Worm (Caenorhabditis elegans): ENCODE data around the gene pax-1.

pax-1 gene

DNA sequence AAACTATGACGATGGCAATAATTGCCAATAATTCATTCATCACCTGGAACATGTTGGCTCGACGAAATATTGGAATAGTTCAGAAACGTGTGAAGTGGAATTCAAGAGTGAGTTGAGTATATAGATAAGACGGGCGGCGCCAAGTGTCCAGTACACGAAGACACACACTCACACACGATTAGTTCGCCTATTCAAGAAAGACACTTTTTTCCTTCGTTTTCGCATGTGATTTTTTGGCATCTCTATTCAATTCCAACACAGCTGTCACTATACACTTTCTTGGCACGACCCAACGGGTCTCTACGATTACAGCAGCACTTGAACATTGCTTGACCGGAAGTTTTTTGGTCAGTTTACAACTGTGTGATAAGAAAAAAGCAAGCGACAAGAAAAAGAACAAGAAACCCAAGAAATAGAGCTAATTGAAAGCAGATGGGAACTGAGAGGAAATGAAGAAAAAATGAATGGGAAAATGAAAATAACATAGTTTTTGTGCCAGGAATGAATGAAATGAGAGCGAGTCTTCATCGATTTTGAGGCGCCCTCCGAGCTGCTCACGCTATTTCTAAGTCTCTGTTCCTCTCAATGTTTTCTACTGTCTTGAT lies 7.0 kb upstream of the pax-1 start, which contains the start of gene K07C11.8 (continued):
- TF ChIP-seq nfyb-1 (GFP tag; IDR thresholded peaks at IDR 0.05) (no peak), aptf-2 (GFP tag; conservative IDR thresholded peaks at IDR 0.05) (no peak), die-1 (tag; optimal IDR thresholded peaks at IDR 0.05) (no peak), ekl-4 (GFP tag; IDR thresholded peaks at IDR 0.05) (no peak), Y56A3A.18 (GFP tag; IDR thresholded peaks at IDR 0.05) (no peak), nhr-80 (tag; optimal IDR thresholded peaks at IDR 0.05) (peak; percentile 92), Y95B8A.8 (GFP tag; IDR thresholded peaks at IDR 0.05) (no peak), K11D2.4 (GFP tag; IDR thresholded peaks at IDR 0.05) (no peak), lir-1 (GFP tag; conservative IDR thresholded peaks at IDR 0.05) (no peak), mxl-1 (tag; optimal IDR thresholded peaks at IDR 0.05) (no peak), cebp-2 (GFP tag; IDR thresholded peaks at IDR 0.05) (no peak), ama-1 (optimal IDR thresholded peaks at IDR 0.05) (no peak), ama-1 (GFP tag; optimal IDR thresholded peaks at IDR 0.05) (no peak), unc-62 (GFP tag; optimal IDR thresholded peaks at IDR 0.05) (no peak), atf-7 (tag; optimal IDR thresholded peaks at IDR 0.05) (peak; percentile 49), madf-10 (tag; optimal IDR thresholded peaks at IDR 0.05) (no peak), let-607 (tag; optimal IDR thresholded peaks at IDR 0.05) (peak; percentile 13 to 74), Y79H2A.3 (GFP tag; conservative IDR thresholded peaks at IDR 0.05) (no peak), let-526 (GFP tag; IDR thresholded peaks at IDR 0.05) (no peak)

DNA sequence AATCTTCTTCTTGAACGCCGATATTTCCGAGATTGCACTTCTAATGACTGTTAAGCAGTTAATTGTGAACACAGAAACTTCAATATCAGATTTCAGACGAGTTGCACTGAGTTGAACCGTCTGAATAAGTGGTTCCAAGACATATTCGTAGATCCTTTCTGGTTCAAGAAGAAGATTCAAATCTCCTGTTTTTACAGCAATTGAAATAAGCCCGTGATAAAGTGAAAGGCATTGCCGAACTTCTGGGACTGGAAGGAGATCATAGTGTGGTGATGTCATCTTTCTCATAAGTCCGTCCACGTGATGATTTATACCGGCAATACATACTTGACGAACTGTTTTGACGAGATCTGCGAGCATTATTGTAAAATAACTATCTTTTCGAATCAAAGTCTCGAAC lies 5.2 kb upstream of the pax-1 start:
- TF ChIP-seq F57C9.4 (tag; optimal IDR thresholded peaks at IDR 0.05) (no peak), K12H6.12 (tag; optimal IDR thresholded peaks at IDR 0.05) (no peak), nfya-1 (tag; optimal IDR thresholded peaks at IDR 0.05; ENCODE audit: borderline replicate concordance, insufficient read depth) (no peak), C06A6.2 (GFP tag; conservative IDR thresholded peaks at IDR 0.05) (no peak)

DNA sequence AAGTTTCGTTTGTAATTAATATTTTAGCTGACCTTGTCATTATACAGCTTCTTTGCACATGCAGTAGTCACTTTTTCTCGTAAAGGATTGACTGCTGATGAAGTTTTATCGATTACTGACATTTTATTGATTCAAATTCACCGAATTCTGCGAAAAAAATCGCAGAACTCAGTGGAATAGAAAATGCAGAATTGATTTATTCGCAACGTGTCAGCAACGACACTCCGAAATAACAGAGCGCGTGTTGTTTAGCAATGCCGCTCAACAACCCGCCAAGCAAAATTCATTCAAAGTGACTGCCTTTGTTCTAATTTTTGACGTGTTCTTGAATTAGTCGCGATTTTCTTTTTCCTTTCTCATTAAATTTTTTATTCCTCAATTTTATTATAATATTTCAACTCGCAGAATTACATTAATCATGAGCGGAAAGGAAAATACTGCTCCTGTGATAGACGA lies 3.6 kb upstream of the pax-1 start, which contains the start of the genes cogc-6 and air-1:
TSS of gene cogc-6 (minus strand) at position 234 of the 456 bp plus-strand sequence.
TSS of gene air-1 (plus strand) at position 406 of the 456 bp plus-strand sequence.
- TF ChIP-seq ztf-6 (GFP tag; IDR thresholded peaks at IDR 0.05) (no peak), lir-1 (GFP tag; conservative IDR thresholded peaks at IDR 0.05) (no peak), attf-6 (GFP tag; IDR thresholded peaks at IDR 0.05) (no peak), ztf-28 (GFP tag; IDR thresholded peaks at IDR 0.05) (no peak), C06A6.2 (GFP tag; conservative IDR thresholded peaks at IDR 0.05) (no peak), attf-3 (GFP tag; conservative IDR thresholded peaks at IDR 0.05) (peak; percentile 94), snpc-4 (GFP tag; optimal IDR thresholded peaks at IDR 0.05) (peak; percentile 11), snpc-4 (tag; optimal IDR thresholded peaks at IDR 0.05) (peak in 1 of 4 experiments; percentile 30), ceh-40 (GFP tag; IDR thresholded peaks at IDR 0.05) (no peak), efl-1 (GFP tag; optimal IDR thresholded peaks at IDR 0.05) (peak; percentile 36), dox-1 (GFP tag; IDR thresholded peaks at IDR 0.05) (no peak), ztf-22 (GFP tag; optimal IDR thresholded peaks at IDR 0.05) (no peak), ceh-100 (GFP tag; IDR thresholded peaks at IDR 0.05) (no peak), nfyb-1 (GFP tag; IDR thresholded peaks at IDR 0.05) (no peak), madf-6 (GFP tag; IDR thresholded peaks at IDR 0.05) (no peak), B0336.3 (GFP tag; IDR thresholded peaks at IDR 0.05) (no peak), xnd-1 (tag; optimal IDR thresholded peaks at IDR 0.05) (no peak), atf-7 (tag; optimal IDR thresholded peaks at IDR 0.05) (no peak), Y53G8AR.9 (GFP tag; conservative IDR thresholded peaks at IDR 0.05) (no peak), pbrm-1 (GFP tag; IDR thresholded peaks at IDR 0.05) (no peak), mxl-1 (tag; optimal IDR thresholded peaks at IDR 0.05) (no peak)
